Worm (Caenorhabditis elegans) whole organism, young adult: ENCODE data around the gene M03F8.6.

ENCODE experiments used
- F52B5.7 ChIP-seq: sonication (generic microtip); optimal IDR thresholded peaks from 2 replicates; lab custom pipeline; 2016; ENCODE audit warnings: mild to moderate bottlenecking, missing genetic modification characterization, missing compliant biosample characterization
- K11D2.4 ChIP-seq: fragments of 200-800 bp; sonication (Bioruptor generic); IDR thresholded peaks from 2 replicates; pipeline ENCODE4 v1.3.6; 2022; ENCODE audit warnings: missing genetic modification reagents, missing genetic modification characterization, missing compliant biosample characterization
- bed-2 ChIP-seq: fragments of 200-800 bp; sonication (Bioruptor generic); IDR thresholded peaks from 2 replicates; pipeline ENCODE4 v1.3.6; 2022; ENCODE audit warnings: missing genetic modification reagents, missing genetic modification characterization, missing compliant biosample characterization
- ceh-100 ChIP-seq: fragments of 200-800 bp; sonication (Bioruptor generic); IDR thresholded peaks from 2 replicates; pipeline ENCODE4 v1.3.6; 2022; ENCODE audit warnings: missing genetic modification reagents, missing genetic modification characterization, missing compliant biosample characterization
- dpl-1 ChIP-seq: fragments of 150-350 bp; optimal IDR thresholded peaks from 2 replicates; lab custom pipeline; 2014; ENCODE audit warnings: missing biosample characterization, missing genetic modification reagents, missing genetic modification characterization
- efl-1 ChIP-seq: fragments of 150-350 bp; optimal IDR thresholded peaks from 2 replicates; lab custom pipeline; 2014; ENCODE audit warnings: missing biosample characterization, missing genetic modification reagents, missing genetic modification characterization
- madf-3 ChIP-seq: fragments of 200-800 bp; sonication (Bioruptor generic); IDR thresholded peaks from 2 replicates; pipeline ENCODE4 v1.3.6; 2022; ENCODE audit warnings: missing genetic modification reagents, missing genetic modification characterization, missing compliant biosample characterization
- mcd-1 ChIP-seq: fragments of 200-800 bp; sonication (Bioruptor generic); IDR thresholded peaks from 2 replicates; pipeline ENCODE4 v1.3.6; 2022; ENCODE audit warnings: missing genetic modification reagents, missing genetic modification characterization, missing compliant biosample characterization
- nhr-80 ChIP-seq: sonication (generic microtip); optimal IDR thresholded peaks from 2 replicates; lab custom pipeline; 2016; ENCODE audit warnings: missing genetic modification characterization, missing compliant biosample characterization
- unc-62 ChIP-seq: fragments of 150-350 bp; optimal IDR thresholded peaks from 2 replicates; lab custom pipeline; 2014; ENCODE audit warnings: missing biosample characterization, missing genetic modification reagents, missing genetic modification characterization

- TF ChIP-seq dpl-1 (GFP tag; lab: Kevin White, UChicago): no peak
- no peak for TF ChIP-seq K11D2.4 (GFP tag; lab: Robert Waterston, UW)
- no peak for TF ChIP-seq efl-1 (GFP tag; lab: Kevin White, UChicago)
- TF ChIP-seq nhr-80: no peak
- no peak for TF ChIP-seq ceh-100
- TF ChIP-seq F52B5.7: no peak
- no peak for TF ChIP-seq bed-2 (GFP tag; lab: Robert Waterston, UW)
- no peak for TF ChIP-seq madf-3 (GFP tag; lab: Robert Waterston, UW)
- no peak for TF ChIP-seq mcd-1 (GFP tag; lab: Robert Waterston, UW)
- TF ChIP-seq unc-62 (GFP tag; lab: Kevin White, UChicago): no peak
Measured at ce11 chrV:5912426-5912825, 42.2 kb downstream of the M03F8.6 start, which contains the start of gene C04E6.13.
